Worm (Caenorhabditis elegans) whole organism, L4 larva: ENCODE measurements around the gene mtm-5.

Experiments
- D1046.2 ChIP-seq: fragments of 200-800 bp; sonication (Bioruptor generic); IDR thresholded peaks from 2 replicates; pipeline ENCODE4 v1.3.6; 2022; ENCODE audit warnings: missing genetic modification characterization, missing compliant biosample characterization
- F26F4.8 ChIP-seq: fragments of 200-800 bp; sonication (Bioruptor generic); conservative IDR thresholded peaks from 2 replicates; pipeline ENCODE4 v1.3.6; 2022; ENCODE audit warnings: missing genetic modification characterization, missing compliant biosample characterization
- R02D3.7 ChIP-seq: fragments of 150-350 bp; sonication (generic microtip); optimal IDR thresholded peaks from 3 replicates; lab custom pipeline; 2014; ENCODE audit warnings: missing biosample characterization, missing genetic modification characterization
- T26A8.4 ChIP-seq: fragments of 200-800 bp; sonication (Bioruptor generic); IDR thresholded peaks from 2 replicates; pipeline ENCODE4 v1.3.6; 2022; ENCODE audit warnings: missing genetic modification characterization, missing compliant biosample characterization
- aha-1 ChIP-seq: fragments of 150-350 bp; peaks from one replicate; lab custom pipeline; 2014; ENCODE audit warnings: missing biosample characterization, missing genetic modification characterization
- cey-2 ChIP-seq: sonication (generic microtip); optimal IDR thresholded peaks from 3 replicates; lab custom pipeline; 2017; ENCODE audit warnings: missing genetic modification characterization, mild to moderate bottlenecking, missing compliant biosample characterization, antibody characterized with exemption, borderline replicate concordance; ENCODE audit not compliant: insufficient read depth
- ctbp-1 ChIP-seq: fragments of 200-800 bp; sonication (Bioruptor generic); IDR thresholded peaks from 2 replicates; pipeline ENCODE4 v1.3.6; 2022; ENCODE audit warnings: missing genetic modification reagents, missing genetic modification characterization, missing compliant biosample characterization
- daf-12 ChIP-seq: fragments of 150-350 bp; optimal IDR thresholded peaks from 2 replicates; lab custom pipeline; 2014; ENCODE audit warnings: missing biosample characterization, missing genetic modification reagents, missing genetic modification characterization
- daf-16 ChIP-seq, 3 experiments: sonication (generic microtip); optimal IDR thresholded peaks; 2 replicates each; lab custom pipeline; 2016 to 2017; ENCODE audit warnings: missing genetic modification characterization in 3 of 3, missing genetic modification reagents in 3 of 3, mild to moderate bottlenecking in 2 of 3, missing compliant biosample characterization in 2 of 3, missing biosample characterization in 1 of 3, moderate library complexity in 1 of 3
- daf-8 ChIP-seq: fragments of 200-800 bp; sonication (Bioruptor generic); IDR thresholded peaks from 2 replicates; pipeline ENCODE4 v1.3.6; 2022; ENCODE audit warnings: missing genetic modification characterization, missing compliant biosample characterization
- dmd-6 ChIP-seq: fragments of 200-800 bp; sonication (Bioruptor generic); IDR thresholded peaks from 2 replicates; pipeline ENCODE4 v1.3.6; 2022; ENCODE audit warnings: missing genetic modification reagents, missing genetic modification characterization, missing compliant biosample characterization
- dmd-9 ChIP-seq: fragments of 200-800 bp; sonication (Bioruptor generic); IDR thresholded peaks from 2 replicates; pipeline ENCODE4 v1.3.6; 2022; ENCODE audit warnings: missing genetic modification reagents, missing genetic modification characterization, missing compliant biosample characterization
- dpl-1 ChIP-seq: fragments of 150-350 bp; optimal IDR thresholded peaks from 2 replicates; lab custom pipeline; 2014; ENCODE audit warnings: missing biosample characterization, missing genetic modification reagents, missing genetic modification characterization
- dve-1 ChIP-seq: sonication (generic microtip); optimal IDR thresholded peaks from 2 replicates; lab custom pipeline; 2017; ENCODE audit warnings: antibody characterized with exemption, mild to moderate bottlenecking, missing genetic modification characterization, missing compliant biosample characterization; ENCODE audit not compliant: insufficient read depth
- hlh-11 ChIP-seq: fragments of 200-800 bp; sonication (Bioruptor generic); optimal IDR thresholded peaks from 2 replicates; lab custom pipeline; 2018; ENCODE audit warnings: mild to moderate bottlenecking, missing genetic modification characterization, missing compliant biosample characterization
- lin-15B ChIP-seq: fragments of 150-350 bp; sonication (generic microtip); optimal IDR thresholded peaks from 3 replicates; lab custom pipeline; 2014; ENCODE audit warnings: missing biosample characterization, missing genetic modification characterization
- lin-29 ChIP-seq: fragments of 200-800 bp; sonication (Bioruptor generic); IDR thresholded peaks from 2 replicates; pipeline ENCODE4 v1.3.6; 2022; ENCODE audit warnings: missing genetic modification reagents, missing genetic modification characterization, missing compliant biosample characterization
- mep-1 ChIP-seq: fragments of 150-350 bp; sonication (generic microtip); optimal IDR thresholded peaks from 3 replicates; lab custom pipeline; 2014; ENCODE audit warnings: missing biosample characterization, missing genetic modification characterization
- mes-2 ChIP-seq: sonication (generic microtip); optimal IDR thresholded peaks from 2 replicates; lab custom pipeline; 2016; ENCODE audit warnings: missing genotype, mild to moderate bottlenecking, missing genetic modification characterization, missing compliant biosample characterization; ENCODE audit not compliant: poor library complexity, severe bottlenecking
- nhr-237 ChIP-seq: sonication (generic microtip); optimal IDR thresholded peaks from 2 replicates; lab custom pipeline; 2017; ENCODE audit warnings: missing biosample characterization, missing genetic modification characterization
- nhr-28 ChIP-seq: fragments of 150-350 bp; optimal IDR thresholded peaks from 2 replicates; lab custom pipeline; 2014; ENCODE audit warnings: missing biosample characterization, missing genetic modification characterization
- nhr-77 ChIP-seq: fragments of 150-350 bp; optimal IDR thresholded peaks from 2 replicates; lab custom pipeline; 2014; ENCODE audit warnings: missing biosample characterization, missing genetic modification characterization
- pha-4 ChIP-seq, 2 experiments: fragments of 150-350 bp in 1 of 2; fragments of 200-800 bp in 1 of 2; sonication (Bioruptor generic) in 1 of 2; IDR thresholded peaks in 1 of 2; optimal IDR thresholded peaks in 1 of 2; 2 replicates each; pipeline versions ENCODE4 v1.3.6 to Lab custom; 2014 to 2022; ENCODE audit warnings: missing genetic modification characterization in 2 of 2, missing genetic modification reagents in 2 of 2, missing biosample characterization in 1 of 2, missing compliant biosample characterization in 1 of 2
- pqm-1 ChIP-seq: sonication (generic microtip); optimal IDR thresholded peaks from 2 replicates; lab custom pipeline; 2017; ENCODE audit warnings: missing biosample characterization, missing genetic modification characterization
- unc-62 ChIP-seq, 3 experiments: fragments of 150-350 bp in 1 of 3; sonication (generic microtip); optimal IDR thresholded peaks in 2 of 3; peaks in 1 of 3; 1 replicate in 1 of 3; 2 replicates in 2 of 3; lab custom pipeline; 2014 to 2017; ENCODE audit warnings: missing biosample characterization in 3 of 3, missing genetic modification characterization in 3 of 3, missing genetic modification reagents in 3 of 3, missing genotype in 1 of 3
- zfp-2 ChIP-seq: sonication (generic microtip); optimal IDR thresholded peaks from 2 replicates; lab custom pipeline; 2016; ENCODE audit warnings: mild to moderate bottlenecking, missing genetic modification characterization, missing compliant biosample characterization
- zfp-3 ChIP-seq: fragments of 200-800 bp; sonication (Bioruptor generic); conservative IDR thresholded peaks from 2 replicates; pipeline ENCODE4 v1.3.6; 2022; ENCODE audit warnings: missing genetic modification reagents, missing genetic modification characterization, missing compliant biosample characterization
- zip-11 ChIP-seq: fragments of 200-800 bp; sonication (Bioruptor generic); IDR thresholded peaks from 2 replicates; pipeline ENCODE4 v1.3.6; 2022; ENCODE audit warnings: missing genetic modification characterization, missing compliant biosample characterization

mtm-5 gene

ce11 chrX:5275209-5275608 lies 32.0 kb upstream of the mtm-5 start, which contains the start of gene hst-6 (continued):
- TF ChIP-seq pha-4 (GFP tag; IDR thresholded peaks at IDR 0.05; lab: Robert Waterston, UW): 0 out of 2 replicates have a peak, but pooled peaks have one; percentile 41
- TF ChIP-seq pha-4 (tag; optimal IDR thresholded peaks at IDR 0.05; lab: Kevin White, UChicago): no peak
- TF ChIP-seq hlh-11 (tag; lab: Kevin White, UChicago): peak; percentile 72
- peak; percentile 43 for TF ChIP-seq dpl-1
- peak; percentile 82 for TF ChIP-seq mes-2 (tag; lab: Kevin White, UChicago)
- TF ChIP-seq ctbp-1 (GFP tag; lab: Robert Waterston, UW): no peak
- no peak for TF ChIP-seq D1046.2 (GFP tag; lab: Robert Waterston, UW)
- 0 out of 2 replicates have a peak, but pooled peaks have one; percentile 38 for TF ChIP-seq T26A8.4 (GFP tag; lab: Robert Waterston, UW)

DNA sequence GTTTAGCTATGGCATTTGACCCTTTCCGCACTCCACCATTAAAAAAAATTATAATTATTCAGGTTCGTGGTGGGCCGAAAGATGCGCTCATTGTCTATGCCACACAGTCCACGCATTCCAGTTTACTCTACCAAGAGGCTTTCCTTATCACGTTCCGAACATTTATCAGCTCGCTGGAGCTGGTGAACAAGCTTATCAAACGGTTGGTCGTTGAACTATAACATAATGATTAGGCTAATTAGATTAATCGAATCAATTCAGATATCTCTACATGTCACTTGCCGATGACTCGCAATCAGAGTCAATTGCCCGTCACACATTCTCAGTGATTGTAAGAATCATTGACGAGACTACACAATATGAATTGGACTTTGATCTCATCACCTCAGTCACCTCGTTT lies 26.2 kb upstream of the mtm-5 start:
- no peak for TF ChIP-seq lin-15B
- TF ChIP-seq cey-2: no peak
- peak; percentile 6 for TF ChIP-seq nhr-28
- TF ChIP-seq pqm-1: peak; percentile 4
- TF ChIP-seq dmd-6 (GFP tag; lab: Robert Waterston, UW): peak; percentile 20; the same call in 1 of the 2 replicates
- TF ChIP-seq dve-1 (tag; lab: Kevin White, UChicago): peak; percentile 41
- TF ChIP-seq daf-16 (GFP tag; optimal IDR thresholded peaks at IDR 0.05; lab: Kevin White, UChicago): no peak
- peak; percentile 34 for TF ChIP-seq daf-16 (tag; optimal IDR thresholded peaks at IDR 0.05; lab: Kevin White, UChicago)

- TF ChIP-seq unc-62 (GFP tag; optimal IDR thresholded peaks at IDR 0.05 in 1 of 2; lab: Kevin White, UChicago) (peak in 1 of 2 experiments; percentile 97), unc-62 (tag; optimal IDR thresholded peaks at IDR 0.05; lab: Kevin White, UChicago) (no peak), dve-1 (tag; lab: Kevin White, UChicago) (peak; percentile 10), daf-12 (tag; lab: Kevin White, UChicago) (no peak), mep-1 (tag; lab: Kevin White, UChicago) (no peak), daf-16 (GFP tag; optimal IDR thresholded peaks at IDR 0.05; lab: Kevin White, UChicago) (no peak), daf-16 (tag; optimal IDR thresholded peaks at IDR 0.05; lab: Kevin White, UChicago) (peak; percentile 70), zfp-2 (tag; lab: Kevin White, UChicago) (no peak)
Observed at ce11 chrX:5268062-5268461, 24.9 kb upstream of the mtm-5 start.

ce11 chrX:5265356-5265755 lies 22.1 kb upstream of the mtm-5 start:
- peak in 1 of 2 experiments; percentile 91 for TF ChIP-seq unc-62 (GFP tag; optimal IDR thresholded peaks at IDR 0.05 in 1 of 2; lab: Kevin White, UChicago)
- TF ChIP-seq unc-62 (tag; optimal IDR thresholded peaks at IDR 0.05; lab: Kevin White, UChicago): no peak
- TF ChIP-seq daf-8 (GFP tag; lab: Robert Waterston, UW): no peak
- peak in 1 of 2 experiments; percentile 42 for TF ChIP-seq daf-16 (GFP tag; optimal IDR thresholded peaks at IDR 0.05; lab: Kevin White, UChicago)
- no peak for TF ChIP-seq daf-16 (tag; optimal IDR thresholded peaks at IDR 0.05; lab: Kevin White, UChicago)
- no peak for TF ChIP-seq lin-29 (GFP tag; lab: Robert Waterston, UW)
- no peak for TF ChIP-seq zip-11 (GFP tag; lab: Robert Waterston, UW)

ce11 chrX:5264026-5264425 lies 20.8 kb upstream of the mtm-5 start, which contains the start of gene Y34B4A.4:
Gene Y34B4A.4 (plus strand): TSS chrX:5264326.
- no peak for TF ChIP-seq F26F4.8 (GFP tag; lab: Robert Waterston, UW)
- TF ChIP-seq nhr-237: no peak

ce11 chrX:5263585-5263984 lies 20.4 kb upstream of the mtm-5 start:
- TF ChIP-seq zfp-3 (no peak), unc-62 (GFP tag; optimal IDR thresholded peaks at IDR 0.05 in 1 of 2; lab: Kevin White, UChicago) (peak in 1 of 2 experiments; percentile 92), unc-62 (tag; optimal IDR thresholded peaks at IDR 0.05; lab: Kevin White, UChicago) (no peak), nhr-77 (tag; lab: Kevin White, UChicago) (no peak), aha-1 (tag; lab: Kevin White, UChicago) (no peak), dmd-9 (GFP tag; lab: Robert Waterston, UW) (no peak), R02D3.7 (no peak)
